Fruit fly (Drosophila melanogaster): ENCODE data around the gene wg.

The wg gene

DNA sequence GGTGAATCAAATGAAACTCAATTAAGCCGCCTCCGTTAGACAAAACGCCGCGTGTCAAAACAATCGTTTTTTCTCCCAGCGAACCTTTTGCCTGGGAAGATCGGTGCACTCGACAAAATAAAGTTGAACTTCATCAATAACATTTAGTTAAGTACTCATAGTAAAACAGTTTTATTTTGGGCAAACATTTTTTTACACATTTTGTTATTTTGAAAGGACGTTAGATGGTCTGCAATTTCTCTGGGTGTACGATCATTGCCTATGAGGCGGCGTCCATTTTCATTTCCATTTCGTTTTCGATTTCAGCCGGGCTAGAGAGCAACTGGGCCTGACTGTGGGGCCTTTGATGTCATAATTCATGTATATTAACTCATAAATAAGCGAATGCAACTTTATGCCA is 19.4 kb downstream of the wg start:
- TF ChIP-seq EcR (GFP tag; optimal IDR thresholded peaks at IDR 0.05) = no peak
- no peak for TF ChIP-seq CG8478 (optimal IDR thresholded peaks at IDR 0.05)
- no peak for TF ChIP-seq pan (optimal IDR thresholded peaks at IDR 0.05)
- TF ChIP-seq usp (GFP tag; optimal IDR thresholded peaks at IDR 0.05) = no peak

- TF ChIP-seq CG8478 (optimal IDR thresholded peaks at IDR 0.05) (no peak), psq (optimal IDR thresholded peaks at IDR 0.05) (no peak), usp (GFP tag; optimal IDR thresholded peaks at IDR 0.05) (no peak), pan (optimal IDR thresholded peaks at IDR 0.05) (no peak), EcR (GFP tag; optimal IDR thresholded peaks at IDR 0.05) (no peak), Dll (optimal IDR thresholded peaks at IDR 0.05) (no peak)
Observed at dm6 chr2L:7332780-7333179, 25.8 kb downstream of the wg start.

dm6 chr2L:7333184-7334025 is 26.4 kb downstream of the wg start, which contains the start of gene Wnt6:
Wnt6 (plus strand) TSS chr2L:7333714.
- TF ChIP-seq pan (optimal IDR thresholded peaks at IDR 0.05) (no peak), psq (optimal IDR thresholded peaks at IDR 0.05) (no peak), EcR (GFP tag; optimal IDR thresholded peaks at IDR 0.05) (no peak), Dll (optimal IDR thresholded peaks at IDR 0.05) (no peak), usp (GFP tag; optimal IDR thresholded peaks at IDR 0.05) (no peak), CG8478 (optimal IDR thresholded peaks at IDR 0.05) (no peak)

- TF ChIP-seq Dll (optimal IDR thresholded peaks at IDR 0.05) (no peak), CG8478 (optimal IDR thresholded peaks at IDR 0.05) (no peak), usp (GFP tag; optimal IDR thresholded peaks at IDR 0.05) (no peak), EcR (GFP tag; optimal IDR thresholded peaks at IDR 0.05) (no peak), pan (optimal IDR thresholded peaks at IDR 0.05) (no peak), psq (optimal IDR thresholded peaks at IDR 0.05) (no peak)
Observed at dm6 chr2L:7334183-7334582, 27.2 kb downstream of the wg start.

DNA sequence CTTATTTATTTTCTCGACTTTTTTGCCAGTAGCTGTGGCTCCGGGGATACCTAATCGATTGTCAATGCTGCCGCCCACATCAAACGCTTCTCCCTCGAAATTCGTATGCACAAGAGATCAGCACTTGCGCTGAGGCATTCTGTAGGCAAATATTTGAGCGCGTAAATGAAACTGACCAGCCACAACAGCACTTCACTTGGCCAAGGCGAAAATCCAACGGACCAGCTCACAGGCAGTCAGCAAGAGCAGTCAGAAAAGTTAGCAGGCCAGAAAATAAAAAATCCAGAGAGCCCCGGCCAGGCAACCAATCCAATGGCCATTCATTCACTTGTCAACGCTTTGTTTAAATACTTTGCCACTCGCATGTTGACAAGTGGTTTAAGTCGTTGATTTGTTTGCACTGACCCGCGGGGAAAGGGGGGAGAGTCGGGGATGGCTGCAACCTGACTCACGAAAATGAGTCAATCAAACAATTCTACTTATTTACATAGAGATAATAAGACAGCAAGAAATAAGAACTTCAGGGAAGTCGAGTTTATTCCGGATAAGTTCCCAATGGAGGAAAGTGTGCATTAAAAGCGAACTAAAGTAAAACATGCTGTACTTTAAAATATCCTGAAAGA is 32.5 kb downstream of the wg start:
- TF ChIP-seq usp (GFP tag; optimal IDR thresholded peaks at IDR 0.05) = no peak
- TF ChIP-seq EcR (GFP tag; optimal IDR thresholded peaks at IDR 0.05) = no peak
- no peak for TF ChIP-seq CG8478 (optimal IDR thresholded peaks at IDR 0.05)
- no peak for TF ChIP-seq psq (optimal IDR thresholded peaks at IDR 0.05)
- no peak for TF ChIP-seq pan (optimal IDR thresholded peaks at IDR 0.05)
- TF ChIP-seq Dll (optimal IDR thresholded peaks at IDR 0.05) = no peak

DNA sequence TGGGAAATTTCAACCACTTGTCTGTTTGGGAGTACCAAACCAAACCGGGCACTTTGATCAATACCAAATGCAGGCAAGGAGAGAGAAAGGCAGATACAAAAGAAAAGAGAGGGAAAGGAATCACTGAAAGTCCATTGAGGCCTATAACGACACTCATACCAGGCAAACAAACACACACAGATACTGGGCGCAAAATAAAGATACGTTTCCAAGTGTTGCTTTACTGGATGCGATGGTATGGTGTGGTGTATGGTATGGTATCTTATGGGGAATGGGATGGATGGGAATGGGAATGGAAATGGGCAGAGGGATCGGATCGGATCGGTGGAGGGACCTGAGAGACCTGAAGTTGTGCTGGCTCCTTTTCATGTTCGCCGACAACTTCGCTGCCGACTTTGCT is 33.2 kb downstream of the wg start:
- TF ChIP-seq usp (GFP tag; optimal IDR thresholded peaks at IDR 0.05) = no peak
- TF ChIP-seq EcR (GFP tag; optimal IDR thresholded peaks at IDR 0.05) = no peak
- no peak for TF ChIP-seq pan (optimal IDR thresholded peaks at IDR 0.05)
- no peak for TF ChIP-seq psq (optimal IDR thresholded peaks at IDR 0.05)
- no peak for TF ChIP-seq Dll (optimal IDR thresholded peaks at IDR 0.05)
- TF ChIP-seq CG8478 (optimal IDR thresholded peaks at IDR 0.05) = no peak

- no peak for TF ChIP-seq EcR (GFP tag; optimal IDR thresholded peaks at IDR 0.05)
- no peak for TF ChIP-seq CG8478 (optimal IDR thresholded peaks at IDR 0.05)
- TF ChIP-seq psq (optimal IDR thresholded peaks at IDR 0.05) = no peak
Observed at dm6 chr2L:7352775-7353187, 45.8 kb downstream of the wg start.

- TF ChIP-seq pan (optimal IDR thresholded peaks at IDR 0.05) = no peak
- no peak for TF ChIP-seq Dll (optimal IDR thresholded peaks at IDR 0.05)
- no peak for TF ChIP-seq CG8478 (optimal IDR thresholded peaks at IDR 0.05)
- no peak for TF ChIP-seq usp (GFP tag; optimal IDR thresholded peaks at IDR 0.05)
- TF ChIP-seq EcR (GFP tag; optimal IDR thresholded peaks at IDR 0.05) = no peak
- no peak for TF ChIP-seq psq (optimal IDR thresholded peaks at IDR 0.05)
Observed at dm6 chr2L:7358008-7358582, 51.1 kb downstream of the wg start.

DNA sequence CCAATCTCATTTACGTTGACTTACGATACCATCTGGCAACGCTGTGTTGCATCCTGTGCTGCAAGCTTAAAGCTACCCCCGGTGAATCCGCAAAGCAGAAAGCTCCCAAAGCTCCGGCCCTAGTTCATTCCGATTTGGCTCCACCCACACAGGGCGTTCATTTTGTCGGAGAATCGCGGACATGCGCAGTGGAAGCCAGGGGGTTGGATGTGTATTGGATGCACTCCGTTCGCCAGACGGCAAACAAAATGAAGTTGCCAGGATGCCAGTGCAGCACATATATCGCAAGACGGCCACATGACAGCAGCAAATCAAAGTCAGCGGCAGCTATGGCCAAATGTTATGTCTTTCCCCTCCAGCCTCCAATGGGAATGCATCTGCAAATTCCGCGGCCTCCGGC is 51.8 kb downstream of the wg start:
- TF ChIP-seq CG8478 (optimal IDR thresholded peaks at IDR 0.05) (no peak), Dll (optimal IDR thresholded peaks at IDR 0.05) (no peak), pan (optimal IDR thresholded peaks at IDR 0.05) (no peak), usp (GFP tag; optimal IDR thresholded peaks at IDR 0.05) (no peak), EcR (GFP tag; optimal IDR thresholded peaks at IDR 0.05) (no peak), psq (optimal IDR thresholded peaks at IDR 0.05) (no peak)

- no peak for TF ChIP-seq pan (optimal IDR thresholded peaks at IDR 0.05)
- no peak for TF ChIP-seq psq (optimal IDR thresholded peaks at IDR 0.05)
- no peak for TF ChIP-seq usp (GFP tag; optimal IDR thresholded peaks at IDR 0.05)
- no peak for TF ChIP-seq EcR (GFP tag; optimal IDR thresholded peaks at IDR 0.05)
- no peak for TF ChIP-seq CG8478 (optimal IDR thresholded peaks at IDR 0.05)
- TF ChIP-seq Dll (optimal IDR thresholded peaks at IDR 0.05) = no peak
Observed at dm6 chr2L:7363079-7363478, 56.1 kb downstream of the wg start, which contains the start of gene Wnt10. Wnt10 (plus strand) TSS chr2L:7363379.
